Worm (Caenorhabditis elegans) whole organism, midembryonic: ENCODE measurements around the gene F55F3.4.

ENCODE experiments used
- flt-1 ChIP-seq: fragments of 200-800 bp; sonication (Bioruptor generic); IDR thresholded peaks from 2 replicates; pipeline ENCODE4 v1.3.6; 2022; ENCODE audit warnings: missing genetic modification characterization, missing compliant biosample characterization
- klf-2 ChIP-seq: fragments of 200-800 bp; sonication (Bioruptor generic); conservative IDR thresholded peaks from 2 replicates; pipeline ENCODE4 v1.3.6; 2022; ENCODE audit warnings: missing genetic modification reagents, missing genetic modification characterization, missing compliant biosample characterization
- med-1 ChIP-seq: sonication (generic microtip); optimal IDR thresholded peaks from 2 replicates; lab custom pipeline; 2017; ENCODE audit warnings: missing genetic modification characterization, mild to moderate bottlenecking, missing compliant biosample characterization, antibody characterized with exemption, missing genetic modification reagents; ENCODE audit not compliant: insufficient read depth
- ref-1 ChIP-seq: fragments of 200-800 bp; sonication (Bioruptor generic); conservative IDR thresholded peaks from 2 replicates; pipeline ENCODE4 v1.3.6; 2022; ENCODE audit warnings: missing genetic modification reagents, missing genetic modification characterization, missing compliant biosample characterization
- tab-1 ChIP-seq: fragments of 200-800 bp; sonication (Bioruptor generic); IDR thresholded peaks from 2 replicates; pipeline ENCODE4 v1.3.6; 2022; ENCODE audit warnings: missing genetic modification characterization, missing compliant biosample characterization
- ztf-29 ChIP-seq: fragments of 200-800 bp; sonication (Bioruptor generic); IDR thresholded peaks from 2 replicates; pipeline ENCODE4 v1.3.6; 2022; ENCODE audit warnings: missing genetic modification reagents, missing genetic modification characterization, missing compliant biosample characterization

ce11 chrX:13790532-13790931 is 5.2 kb downstream of the F55F3.4 start, which contains the start of gene ZK1086.3:
- TF ChIP-seq ztf-29 (no peak), tab-1 (GFP tag; lab: Robert Waterston, UW) (no peak), klf-2 (GFP tag; lab: Robert Waterston, UW) (no peak), ref-1 (no peak), flt-1 (no peak), med-1 (GFP tag; lab: Kevin White, UChicago) (no peak)
